Fruit fly (Drosophila melanogaster) whole organism, adult: Measurements from ENCODE around the gene CanB.

Source experiments
- CG11617 ChIP-seq: fragments of 200-800 bp; sonication (Bioruptor generic); optimal IDR thresholded peaks from 2 replicates; lab custom pipeline; 2017; ENCODE audit warnings: mild to moderate bottlenecking, missing biosample characterization, missing genetic modification reagents, missing genetic modification characterization
- CG5204 ChIP-seq: fragments of 200-800 bp; sonication (Bioruptor generic); optimal IDR thresholded peaks from 2 replicates; lab custom pipeline; 2016; ENCODE audit warnings: missing biosample characterization, missing genetic modification characterization
- CG7045 ChIP-seq: fragments of 200-800 bp; sonication (Bioruptor generic); optimal IDR thresholded peaks from 2 replicates; lab custom pipeline; 2017; ENCODE audit warnings: missing biosample characterization, mild to moderate bottlenecking, missing genetic modification characterization
- Clk ChIP-seq: fragments of 200-800 bp; sonication (Bioruptor generic); optimal IDR thresholded peaks from 2 replicates; lab custom pipeline; 2017; ENCODE audit warnings: missing biosample characterization, missing genetic modification characterization
- Crg-1 ChIP-seq: fragments of 200-800 bp; sonication (Bioruptor generic); optimal IDR thresholded peaks from 2 replicates; lab custom pipeline; 2016; ENCODE audit warnings: missing biosample characterization, missing genetic modification characterization
- Hr96 ChIP-seq: fragments of 200-800 bp; sonication (Bioruptor generic); optimal IDR thresholded peaks from 2 replicates; lab custom pipeline; 2016; ENCODE audit warnings: missing biosample characterization, missing genetic modification characterization
- Mnt ChIP-seq: fragments of 200-800 bp; sonication (Bioruptor generic); optimal IDR thresholded peaks from 2 replicates; lab custom pipeline; 2016; ENCODE audit warnings: missing biosample characterization, mild to moderate bottlenecking, missing genetic modification characterization
- cic ChIP-seq: fragments of 200-800 bp; sonication (Bioruptor generic); optimal IDR thresholded peaks from 2 replicates; lab custom pipeline; 2017; ENCODE audit warnings: missing biosample characterization, mild to moderate bottlenecking, missing genetic modification characterization, moderate library complexity
- cnc ChIP-seq, 2 experiments: fragments of >200 bp; optimal IDR thresholded peaks; 2 replicates each; lab custom pipeline; 2017
- kay ChIP-seq: fragments of 200-800 bp; sonication (Bioruptor generic); peaks from one replicate; lab custom pipeline; 2016; ENCODE audit warnings: missing biosample characterization, missing genetic modification characterization, borderline replicate concordance
- ovo ChIP-seq: fragments of 200-800 bp; sonication (Bioruptor generic); optimal IDR thresholded peaks from 2 replicates; lab custom pipeline; 2016; ENCODE audit warnings: missing biosample characterization, missing genetic modification characterization
- tj ChIP-seq: fragments of 200-800 bp; sonication (Bioruptor generic); optimal IDR thresholded peaks from 3 replicates; lab custom pipeline; 2017; ENCODE audit warnings: missing biosample characterization, mild to moderate bottlenecking, missing genetic modification characterization, moderate library complexity

DNA sequence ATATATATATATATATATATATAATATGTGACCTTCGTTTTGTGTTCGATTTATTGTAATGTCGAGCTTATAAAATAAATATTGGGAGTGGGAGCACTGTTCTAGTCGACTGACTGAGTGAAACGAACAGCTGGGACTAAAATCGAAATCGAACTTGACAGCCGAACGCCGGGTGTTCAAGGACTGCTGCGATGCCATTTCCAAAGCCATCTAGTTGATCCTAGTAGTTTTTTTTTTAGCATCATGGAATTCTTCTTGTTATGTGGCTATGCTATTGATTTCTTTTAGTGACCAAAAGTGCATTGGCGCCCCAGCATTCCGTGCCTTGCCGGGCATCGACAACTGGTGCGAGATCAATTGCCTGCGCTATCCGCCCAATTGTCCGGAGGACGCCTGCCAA is 26.7 kb upstream of the CanB start, which contains the start of gene CG3323:
- TF ChIP-seq Mnt (GFP tag; lab: Kevin White, UChicago) (no peak), cic (GFP tag; lab: Kevin White, UChicago) (no peak), Crg-1 (GFP tag; lab: Kevin White, UChicago) (no peak), tj (GFP tag; lab: Kevin White, UChicago) (no peak), Clk (GFP tag; lab: Kevin White, UChicago) (no peak), CG11617 (GFP tag; lab: Kevin White, UChicago) (no peak), Hr96 (GFP tag; lab: Kevin White, UChicago) (no peak), cnc (optimal IDR thresholded peaks at IDR 0.05; lab: Kevin White, UChicago) (no peak), kay (no peak), ovo (GFP tag; lab: Kevin White, UChicago) (no peak), CG5204 (GFP tag; lab: Kevin White, UChicago) (no peak), CG7045 (GFP tag; lab: Kevin White, UChicago) (no peak)
